Fruit fly (Drosophila melanogaster): ENCODE results near the gene CG33169.
A peak's percentile ranks its signal among the peaks of the same experiment; 100 is the strongest.

CG33169 gene

DNA sequence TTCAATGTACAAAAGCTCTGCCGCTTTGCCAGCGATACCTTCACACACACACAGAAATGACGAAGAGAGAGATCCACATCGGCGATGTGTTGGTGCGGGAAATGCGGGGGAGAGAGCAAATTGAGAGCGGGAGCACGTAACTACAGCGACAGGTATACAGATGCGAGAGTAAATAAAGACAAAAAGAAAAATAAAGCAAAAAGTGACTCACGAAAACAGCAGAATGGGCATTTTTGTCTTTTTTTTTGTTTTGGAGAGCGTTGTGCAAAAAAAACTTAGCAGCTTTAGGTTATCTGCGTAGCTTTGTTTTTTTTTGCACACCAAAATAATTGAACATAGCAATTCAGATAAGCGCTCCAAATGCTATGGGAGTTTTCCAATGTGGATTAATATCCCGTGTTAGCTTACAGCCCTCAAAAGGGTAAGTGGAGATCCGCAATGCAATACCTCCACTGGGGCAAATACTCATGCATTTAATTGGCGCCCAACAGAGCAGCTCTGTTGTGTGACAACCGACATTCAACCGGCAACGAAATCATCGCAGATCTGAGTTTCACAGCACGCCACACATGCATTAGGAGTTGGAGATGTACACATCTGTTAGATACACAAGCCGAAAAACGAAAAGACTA is 41.0 kb upstream of the CG33169 start (continued):
- TF ChIP-seq CG32532 (GFP tag; IDR thresholded peaks at IDR 0.05), result peak; percentile 59; the same call in 1 of the 2 replicates
- TF ChIP-seq Ssrp (tag; optimal IDR thresholded peaks at IDR 0.05), result no peak
- no peak for TF ChIP-seq CG12219 (GFP tag; optimal IDR thresholded peaks at IDR 0.05)
- TF ChIP-seq ssp (GFP tag; IDR thresholded peaks at IDR 0.05), result peak; percentile 43; the same call in 1 of the 2 replicates
- no peak for TF ChIP-seq tup (GFP tag; optimal IDR thresholded peaks at IDR 0.05)
- TF ChIP-seq CG12744 (GFP tag; optimal IDR thresholded peaks at IDR 0.05), result no peak
- no peak for TF ChIP-seq CG2199 (GFP tag; IDR thresholded peaks at IDR 0.05)
- TF ChIP-seq Mad (GFP tag; optimal IDR thresholded peaks at IDR 0.05), result no peak
- TF ChIP-seq sd (tag; optimal IDR thresholded peaks at IDR 0.05), result peak; percentile 56
- TF ChIP-seq CkIIα-i1 (GFP tag; IDR thresholded peaks at IDR 0.05), result no peak
- TF ChIP-seq salm (tag; optimal IDR thresholded peaks at IDR 0.05), result no peak
- no peak for TF ChIP-seq trem (tag; optimal IDR thresholded peaks at IDR 0.05)
- no peak for TF ChIP-seq Abd-B (GFP tag; optimal IDR thresholded peaks at IDR 0.05)
- TF ChIP-seq Oli (tag; optimal IDR thresholded peaks at IDR 0.05), result no peak
- TF ChIP-seq Atf6 (GFP tag; IDR thresholded peaks at IDR 0.05), result peak; percentile 46
- peak; percentile 37 for TF ChIP-seq Fer1 (GFP tag; optimal IDR thresholded peaks at IDR 0.05)
- peak; percentile 13 for TF ChIP-seq Hmr (GFP tag; optimal IDR thresholded peaks at IDR 0.05)
- no peak for TF ChIP-seq ttk (GFP tag; IDR thresholded peaks at IDR 0.05)
- TF ChIP-seq CG9727 (GFP tag; optimal IDR thresholded peaks at IDR 0.05), result no peak
- TF ChIP-seq CG11723 (GFP tag; optimal IDR thresholded peaks at IDR 0.05), result no peak
- TF ChIP-seq Hmx (GFP tag; optimal IDR thresholded peaks at IDR 0.05), result no peak
- no peak for TF ChIP-seq CG3407 (GFP tag; optimal IDR thresholded peaks at IDR 0.05)
- TF ChIP-seq phol (tag; optimal IDR thresholded peaks at IDR 0.05), result no peak
- TF ChIP-seq CG10462 (GFP tag; optimal IDR thresholded peaks at IDR 0.05), result no peak
- no peak for TF ChIP-seq ato (GFP tag; IDR thresholded peaks at IDR 0.05; ENCODE audit: partially characterized antibody)
- no peak for TF ChIP-seq nerfin-2 (GFP tag; IDR thresholded peaks at IDR 0.05; ENCODE audit: partially characterized antibody)
- TF ChIP-seq CG3281 (GFP tag; optimal IDR thresholded peaks at IDR 0.05), result peak; percentile 15
- TF ChIP-seq oc (tag; optimal IDR thresholded peaks at IDR 0.05), result no peak
- peak; percentile 68 for TF ChIP-seq Med (GFP tag)
- no peak for TF ChIP-seq CG1024 (GFP tag; IDR thresholded peaks at IDR 0.05)
- no peak for TF ChIP-seq p53 (GFP tag; optimal IDR thresholded peaks at IDR 0.05)
- TF ChIP-seq wek (GFP tag; optimal IDR thresholded peaks at IDR 0.05), result no peak
- no peak for TF ChIP-seq pros (GFP tag; optimal IDR thresholded peaks at IDR 0.05)
- no peak for TF ChIP-seq CG13424 (tag; optimal IDR thresholded peaks at IDR 0.05)
- TF ChIP-seq sc (optimal IDR thresholded peaks at IDR 0.05), result no peak
- TF ChIP-seq sc (GFP tag; optimal IDR thresholded peaks at IDR 0.05), result no peak
- TF ChIP-seq gem (tag; optimal IDR thresholded peaks at IDR 0.05), result no peak
- TF ChIP-seq yki (optimal IDR thresholded peaks at IDR 0.05), result peak; percentile 38
- no peak for TF ChIP-seq CG16863 (GFP tag; optimal IDR thresholded peaks at IDR 0.05)
- no peak for TF ChIP-seq pb (GFP tag; optimal IDR thresholded peaks at IDR 0.05)
- TF ChIP-seq sim (GFP tag; IDR thresholded peaks at IDR 0.05), result no peak
- no peak for TF ChIP-seq CG6654 (GFP tag; optimal IDR thresholded peaks at IDR 0.05)
- TF ChIP-seq CG12942 (GFP tag; optimal IDR thresholded peaks at IDR 0.05), result no peak
- no peak for TF ChIP-seq D19B (GFP tag; optimal IDR thresholded peaks at IDR 0.05)
- no peak for TF ChIP-seq run (tag; optimal IDR thresholded peaks at IDR 0.05)
- TF ChIP-seq jumu (GFP tag; optimal IDR thresholded peaks at IDR 0.05), result no peak
- TF ChIP-seq CG3847 (GFP tag; IDR thresholded peaks at IDR 0.05), result no peak
- no peak for TF ChIP-seq CG2875 (GFP tag; optimal IDR thresholded peaks at IDR 0.05)
- no peak for TF ChIP-seq Dll (GFP tag; IDR thresholded peaks at IDR 0.05; ENCODE audit: partially characterized antibody)
- TF ChIP-seq HLH3B (GFP tag; IDR thresholded peaks at IDR 0.05), result no peak; the same call in 1 of the 2 replicates
- TF ChIP-seq CG1647 (GFP tag; optimal IDR thresholded peaks at IDR 0.05), result no peak
